Fruit fly (Drosophila melanogaster): ENCODE measurements around the gene CG7546.

DNA sequence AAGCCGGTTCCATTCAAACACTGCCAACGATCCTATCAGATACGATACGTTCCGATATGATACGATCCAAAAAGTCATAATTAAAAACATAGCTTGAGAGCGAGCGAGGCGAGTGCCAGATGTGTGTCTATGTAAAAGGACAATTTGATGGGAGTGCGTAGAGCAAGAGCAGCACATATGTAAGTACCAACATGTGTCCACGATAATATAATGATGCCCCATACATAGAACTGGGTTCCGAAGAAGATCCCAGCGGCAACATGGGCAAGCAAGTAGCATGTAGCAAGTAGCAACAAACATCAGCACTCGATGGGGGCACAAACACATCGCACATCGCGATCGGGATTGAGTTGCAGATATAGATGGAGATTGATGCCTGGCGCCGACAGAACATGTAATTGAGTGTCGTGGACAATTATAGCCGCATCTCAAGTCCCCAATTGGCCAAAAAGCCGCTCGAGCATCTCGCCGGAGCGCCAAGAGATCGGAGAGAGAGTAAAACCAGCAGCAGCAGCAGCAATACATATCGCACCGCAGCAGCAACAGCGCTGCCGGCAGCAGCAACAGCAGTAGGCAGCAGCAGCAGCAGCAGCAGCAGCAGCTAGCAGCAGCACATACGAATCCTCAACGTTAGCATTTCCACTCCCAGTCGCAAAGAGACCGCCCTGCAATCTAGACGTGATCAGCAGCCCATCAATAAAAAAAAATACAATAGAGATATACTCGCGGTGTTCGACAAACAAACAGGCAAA is 7.7 kb downstream of the CG7546 start, which contains the start of gene ltl:
- TF ChIP-seq CG8478 (optimal IDR thresholded peaks at IDR 0.05) (no peak), CTCF (optimal IDR thresholded peaks at IDR 0.05) (no peak)
